Fruit fly (Drosophila melanogaster): Measurements from ENCODE around the gene Rev1.
A peak's percentile ranks its signal among the peaks of the same experiment; 100 is the strongest.

Rev1 gene

DNA sequence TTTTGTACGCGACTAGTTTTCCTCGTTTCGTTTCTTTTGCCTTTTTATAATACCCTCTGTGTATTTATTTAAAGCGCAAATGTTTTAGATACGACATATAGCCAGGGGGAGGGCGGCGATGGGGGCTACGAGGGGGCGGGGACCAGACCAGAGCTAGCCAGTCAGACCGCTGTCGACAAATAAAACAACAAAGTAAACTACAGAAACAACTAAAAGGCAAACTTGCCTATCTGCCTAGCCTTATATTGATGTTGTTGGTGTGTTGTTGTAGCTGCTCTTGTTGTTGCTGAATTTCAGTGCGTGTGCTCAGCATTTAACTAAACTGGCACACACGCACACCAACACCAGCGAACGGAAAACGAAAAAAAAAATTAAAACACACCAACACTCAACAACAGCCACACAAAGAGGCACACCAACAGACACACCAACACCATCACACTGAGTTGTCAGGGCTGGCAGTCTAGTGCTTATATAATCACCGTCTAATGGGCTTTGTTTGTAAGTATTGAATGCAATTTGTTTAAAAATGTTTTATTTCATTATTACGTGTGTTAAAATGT is 24.7 kb upstream of the Rev1 start (continued):
- peak; percentile 43 for TF ChIP-seq org-1 (GFP tag; optimal IDR thresholded peaks at IDR 0.05)
- TF ChIP-seq bbx (GFP tag; IDR thresholded peaks at IDR 0.05; ENCODE audit: partially characterized antibody) = 0 out of 2 replicates have a peak, but pooled peaks have one; percentile 43
- peak; percentile 58 for TF ChIP-seq abd-A (tag; optimal IDR thresholded peaks at IDR 0.05)
- TF ChIP-seq pb (GFP tag; optimal IDR thresholded peaks at IDR 0.05) = peak; percentile 31
- TF ChIP-seq CG12104 (GFP tag; optimal IDR thresholded peaks at IDR 0.05) = peak; percentile 52
- TF ChIP-seq sug (tag; optimal IDR thresholded peaks at IDR 0.05) = peak; percentile 47
- TF ChIP-seq pho (GFP tag; optimal IDR thresholded peaks at IDR 0.05) = peak; percentile 43
- no peak for TF ChIP-seq CG43689 (GFP tag; IDR thresholded peaks at IDR 0.05)
- peak; percentile 13 for TF ChIP-seq CG5180 (GFP tag; optimal IDR thresholded peaks at IDR 0.05)
- no peak for TF ChIP-seq D19B (GFP tag; optimal IDR thresholded peaks at IDR 0.05)
- TF ChIP-seq CG3995 (GFP tag; optimal IDR thresholded peaks at IDR 0.05) = no peak
- TF ChIP-seq sc (optimal IDR thresholded peaks at IDR 0.05) = no peak
- TF ChIP-seq sc (GFP tag; optimal IDR thresholded peaks at IDR 0.05) = no peak
- TF ChIP-seq CG15479 (GFP tag; optimal IDR thresholded peaks at IDR 0.05) = no peak
- TF ChIP-seq CG4730 (GFP tag; IDR thresholded peaks at IDR 0.05) = 0 out of 2 replicates have a peak, but pooled peaks have one; percentile 12
- TF ChIP-seq CG42726 (GFP tag; IDR thresholded peaks at IDR 0.05; ENCODE audit: partially characterized antibody) = no peak
- TF ChIP-seq hkb (optimal IDR thresholded peaks at IDR 0.05) = no peak
- TF ChIP-seq hkb (GFP tag; IDR thresholded peaks at IDR 0.05) = peak; percentile 47; the same call in 1 of the 2 replicates
- TF ChIP-seq dmrt11E (tag; optimal IDR thresholded peaks at IDR 0.05) = no peak
- no peak for TF ChIP-seq Ptx1 (GFP tag; IDR thresholded peaks at IDR 0.05)
- TF ChIP-seq E2f2 (GFP tag; IDR thresholded peaks at IDR 0.05) = no peak
- TF ChIP-seq aop (GFP tag; IDR thresholded peaks at IDR 0.05) = no peak
- no peak for TF ChIP-seq fd102C (GFP tag; optimal IDR thresholded peaks at IDR 0.05)
- TF ChIP-seq MTF-1 (GFP tag; optimal IDR thresholded peaks at IDR 0.05; ENCODE audit: borderline replicate concordance) = peak; percentile 20
- peak; percentile 1 for TF ChIP-seq Dek (tag; optimal IDR thresholded peaks at IDR 0.05)
- TF ChIP-seq CG31441 (GFP tag; IDR thresholded peaks at IDR 0.05) = no peak
- peak; percentile 17 for TF ChIP-seq CG3281 (GFP tag; optimal IDR thresholded peaks at IDR 0.05)
- TF ChIP-seq Chrac-16 (GFP tag; optimal IDR thresholded peaks at IDR 0.05) = no peak
- TF ChIP-seq CG7987 (GFP tag; optimal IDR thresholded peaks at IDR 0.05) = peak; percentile 33
- no peak for TF ChIP-seq CG10147 (GFP tag; optimal IDR thresholded peaks at IDR 0.05)
- no peak for TF ChIP-seq tup (GFP tag; optimal IDR thresholded peaks at IDR 0.05)
- TF ChIP-seq cas (GFP tag; IDR thresholded peaks at IDR 0.05) = no peak
- TF ChIP-seq Mes4 (GFP tag; optimal IDR thresholded peaks at IDR 0.05) = no peak
- no peak for TF ChIP-seq sens (GFP tag)
- TF ChIP-seq CG1603 (tag; optimal IDR thresholded peaks at IDR 0.05) = peak; percentile 14

DNA sequence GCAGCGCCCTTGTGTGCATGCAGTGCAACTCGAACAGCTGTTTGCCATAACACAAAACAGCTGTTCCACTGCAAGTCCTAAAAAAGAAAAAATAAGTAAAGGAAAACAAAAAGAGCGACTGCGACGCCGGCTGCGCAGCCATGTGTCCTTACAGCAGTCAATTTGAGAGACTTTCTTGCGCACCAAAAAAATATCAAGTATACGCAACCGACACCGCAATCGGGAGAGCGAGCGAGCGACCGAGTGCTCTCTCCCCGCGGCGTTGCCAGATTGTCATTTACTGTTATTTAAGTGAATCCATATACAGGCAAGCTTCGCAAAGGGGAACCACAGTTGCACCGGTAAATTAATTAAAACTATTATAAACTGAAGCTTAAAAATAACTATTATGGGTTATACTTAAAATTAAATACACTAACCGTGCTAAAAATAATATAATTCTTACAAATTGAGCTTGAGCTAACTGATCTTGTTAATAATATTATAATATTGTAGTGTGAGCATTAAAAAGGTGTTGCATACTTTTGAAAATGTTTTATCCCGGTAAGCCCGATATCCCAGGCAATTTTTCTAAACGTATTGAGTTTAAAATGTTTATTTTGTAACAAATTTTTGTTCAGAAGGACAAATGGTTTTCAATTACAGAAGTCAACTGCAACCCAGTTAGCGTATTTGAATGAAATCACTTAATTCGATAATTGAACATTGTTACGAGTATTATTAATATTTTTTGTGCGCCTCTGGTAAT is 24.1 kb upstream of the Rev1 start:
- TF ChIP-seq h (optimal IDR thresholded peaks at IDR 0.05) (no peak), CG7839 (tag; optimal IDR thresholded peaks at IDR 0.05) (peak; percentile 43), Dp (GFP tag; optimal IDR thresholded peaks at IDR 0.05) (no peak), CG6854 (GFP tag; optimal IDR thresholded peaks at IDR 0.05) (no peak), CG13424 (tag; optimal IDR thresholded peaks at IDR 0.05) (peak; percentile 50), CG2199 (GFP tag; IDR thresholded peaks at IDR 0.05) (no peak), Drgx (GFP tag; IDR thresholded peaks at IDR 0.05) (peak; percentile 22; the same call in 1 of the 2 replicates), vvl (GFP tag; IDR thresholded peaks at IDR 0.05) (peak; percentile 71), schlank (tag; optimal IDR thresholded peaks at IDR 0.05) (no peak), C15 (GFP tag; IDR thresholded peaks at IDR 0.05) (0 out of 3 replicates have a peak, but pooled peaks have one; percentile 40), tup (GFP tag; optimal IDR thresholded peaks at IDR 0.05) (no peak), Sin3A (optimal IDR thresholded peaks at IDR 0.05) (no peak), tin (GFP tag; optimal IDR thresholded peaks at IDR 0.05) (peak; percentile 36), wdn (GFP tag; IDR thresholded peaks at IDR 0.05) (peak; percentile 48; the same call in 1 of the 2 replicates), tna (GFP tag; IDR thresholded peaks at IDR 0.05; ENCODE audit: partially characterized antibody) (no peak), hb (GFP tag; IDR thresholded peaks at IDR 0.05; ENCODE audit: partially characterized antibody) (no peak), CG3163 (GFP tag; optimal IDR thresholded peaks at IDR 0.05) (no peak)
